Worm (Caenorhabditis elegans) whole organism, L3 larva: ENCODE data around the gene nas-7.
A peak's percentile ranks its signal among the peaks of the same experiment; 100 is the strongest.

Experiments
- ZK546.5 ChIP-seq: sonication (generic microtip); optimal IDR thresholded peaks from 2 replicates; lab custom pipeline; 2017; ENCODE audit warnings: missing biosample characterization, missing genetic modification characterization
- ama-1 ChIP-seq: fragments of 150-350 bp; optimal IDR thresholded peaks from 2 replicates; lab custom pipeline; 2018
- ceh-28 ChIP-seq: fragments of 150-350 bp; optimal IDR thresholded peaks from 2 replicates; lab custom pipeline; 2014; ENCODE audit warnings: missing biosample characterization, missing genetic modification reagents, missing genetic modification characterization
- ceh-82 ChIP-seq: fragments of 150-350 bp; optimal IDR thresholded peaks from 2 replicates; lab custom pipeline; 2014; ENCODE audit warnings: missing biosample characterization, missing genetic modification characterization
- daf-12 ChIP-seq: fragments of 150-350 bp; optimal IDR thresholded peaks from 2 replicates; lab custom pipeline; 2014; ENCODE audit warnings: missing biosample characterization, missing genetic modification reagents, missing genetic modification characterization
- egl-27 ChIP-seq: sonication (generic microtip); optimal IDR thresholded peaks from 4 replicates; lab custom pipeline; 2017; ENCODE audit warnings: missing biosample characterization, missing genetic modification reagents, missing genetic modification characterization
- egl-5 ChIP-seq: fragments of 150-350 bp; optimal IDR thresholded peaks from 2 replicates; lab custom pipeline; 2017; ENCODE audit warnings: missing biosample characterization, missing genetic modification reagents, missing genetic modification characterization, inconsistent platforms
- elt-1 ChIP-seq: fragments of 150-350 bp; optimal IDR thresholded peaks from 2 replicates; lab custom pipeline; 2014; ENCODE audit warnings: missing biosample characterization, missing genetic modification characterization
- elt-2 ChIP-seq: sonication (generic microtip); optimal IDR thresholded peaks from 2 replicates; lab custom pipeline; 2016; ENCODE audit warnings: missing genetic modification reagents, mild to moderate bottlenecking, missing genetic modification characterization, missing compliant biosample characterization
- elt-3 ChIP-seq, 3 experiments: fragments of 150-350 bp in 1 of 3; sonication (generic microtip) in 2 of 3; optimal IDR thresholded peaks; 2 replicates in 2 of 3; 4 replicates in 1 of 3; lab custom pipeline; 2014 to 2017; ENCODE audit warnings: missing biosample characterization in 3 of 3, missing genetic modification characterization in 3 of 3
- eor-1 ChIP-seq, 2 experiments: fragments of 150-350 bp; optimal IDR thresholded peaks; 2 replicates each; lab custom pipeline; 2014 to 2018; ENCODE audit warnings: missing biosample characterization in 2 of 2, missing genetic modification characterization in 2 of 2
- fkh-10 ChIP-seq: sonication (generic microtip); optimal IDR thresholded peaks from 2 replicates; lab custom pipeline; 2017; ENCODE audit warnings: missing biosample characterization, missing genetic modification reagents, missing genetic modification characterization
- hmg-11 ChIP-seq: sonication (generic microtip); optimal IDR thresholded peaks from 2 replicates; lab custom pipeline; 2016; ENCODE audit warnings: missing genetic modification characterization, missing compliant biosample characterization
- jun-1 ChIP-seq: fragments of 150-350 bp; optimal IDR thresholded peaks from 2 replicates; lab custom pipeline; 2014; ENCODE audit warnings: missing biosample characterization, missing genetic modification reagents, missing genetic modification characterization
- lin-15B ChIP-seq: fragments of 150-350 bp; optimal IDR thresholded peaks from 2 replicates; lab custom pipeline; 2014; ENCODE audit warnings: missing biosample characterization, missing genetic modification characterization
- lsy-12 ChIP-seq: sonication (generic microtip); optimal IDR thresholded peaks from 2 replicates; lab custom pipeline; 2016; ENCODE audit warnings: mild to moderate bottlenecking, missing genetic modification characterization, missing compliant biosample characterization
- mml-1 ChIP-seq: fragments of 150-350 bp; sonication (generic microtip); optimal IDR thresholded peaks from 3 replicates; lab custom pipeline; 2014; ENCODE audit warnings: missing biosample characterization, missing genetic modification characterization
- nfya-1 ChIP-seq: sonication (generic microtip); optimal IDR thresholded peaks from 2 replicates; lab custom pipeline; 2017; ENCODE audit warnings: missing genetic modification characterization, mild to moderate bottlenecking, missing compliant biosample characterization, antibody characterized with exemption, moderate library complexity; ENCODE audit not compliant: insufficient read depth
- nhr-23 ChIP-seq: fragments of 150-350 bp; optimal IDR thresholded peaks from 2 replicates; lab custom pipeline; 2014; ENCODE audit warnings: missing biosample characterization, missing genetic modification reagents, missing genetic modification characterization
- nhr-25 ChIP-seq: sonication (generic microtip); optimal IDR thresholded peaks from 2 replicates; lab custom pipeline; 2017; ENCODE audit warnings: missing biosample characterization, missing genetic modification characterization
- nhr-28 ChIP-seq: fragments of 150-350 bp; optimal IDR thresholded peaks from 2 replicates; lab custom pipeline; 2014; ENCODE audit warnings: missing biosample characterization, missing genetic modification characterization
- nhr-43 ChIP-seq: sonication (generic microtip); optimal IDR thresholded peaks from 2 replicates; lab custom pipeline; 2016; ENCODE audit warnings: mild to moderate bottlenecking, missing genetic modification characterization, missing compliant biosample characterization; ENCODE audit not compliant: poor library complexity, severe bottlenecking
- nhr-67 ChIP-seq: fragments of 150-350 bp; optimal IDR thresholded peaks from 2 replicates; lab custom pipeline; 2014; ENCODE audit warnings: missing biosample characterization, missing genetic modification characterization
- nhr-77 ChIP-seq: fragments of 150-350 bp; optimal IDR thresholded peaks from 2 replicates; lab custom pipeline; 2014; ENCODE audit warnings: missing biosample characterization, missing genetic modification characterization
- skn-1 ChIP-seq: fragments of 150-350 bp; optimal IDR thresholded peaks from 2 replicates; lab custom pipeline; 2014; ENCODE audit warnings: missing biosample characterization, missing genetic modification characterization
- tbx-2 ChIP-seq: sonication (generic microtip); optimal IDR thresholded peaks from 2 replicates; lab custom pipeline; 2016; ENCODE audit warnings: mild to moderate bottlenecking, missing genetic modification characterization, missing compliant biosample characterization
- ztf-11 ChIP-seq: fragments of 150-350 bp; optimal IDR thresholded peaks from 2 replicates; lab custom pipeline; 2014; ENCODE audit warnings: missing biosample characterization, missing genetic modification characterization

Gene nas-7

DNA sequence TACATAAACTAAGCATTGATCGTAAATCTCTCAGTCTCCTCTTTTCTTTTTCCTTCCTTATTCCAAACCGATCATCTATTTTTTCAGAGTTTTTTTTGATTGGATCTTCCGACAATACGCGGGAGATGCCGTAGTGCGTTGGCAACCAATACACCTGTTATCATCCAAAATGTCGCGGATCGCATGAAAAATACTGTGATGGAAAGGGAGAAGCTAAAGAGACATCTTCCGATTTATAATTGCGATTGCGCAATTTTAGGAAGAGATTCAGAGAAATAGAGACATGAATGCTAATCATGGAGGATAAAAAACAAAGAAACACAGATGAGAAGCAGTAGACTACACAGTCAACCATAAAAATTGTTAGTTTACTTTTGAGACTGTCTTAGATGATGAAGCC is 3.9 kb upstream of the nas-7 start:
- TF ChIP-seq nhr-25 (tag; lab: Kevin White, UChicago): no peak
- no peak for TF ChIP-seq ceh-82 (tag; lab: Kevin White, UChicago)
- TF ChIP-seq mml-1 (tag; lab: Kevin White, UChicago): no peak
- TF ChIP-seq jun-1 (tag; lab: Kevin White, UChicago): no peak
- no peak for TF ChIP-seq skn-1
- TF ChIP-seq ceh-28: no peak

DNA sequence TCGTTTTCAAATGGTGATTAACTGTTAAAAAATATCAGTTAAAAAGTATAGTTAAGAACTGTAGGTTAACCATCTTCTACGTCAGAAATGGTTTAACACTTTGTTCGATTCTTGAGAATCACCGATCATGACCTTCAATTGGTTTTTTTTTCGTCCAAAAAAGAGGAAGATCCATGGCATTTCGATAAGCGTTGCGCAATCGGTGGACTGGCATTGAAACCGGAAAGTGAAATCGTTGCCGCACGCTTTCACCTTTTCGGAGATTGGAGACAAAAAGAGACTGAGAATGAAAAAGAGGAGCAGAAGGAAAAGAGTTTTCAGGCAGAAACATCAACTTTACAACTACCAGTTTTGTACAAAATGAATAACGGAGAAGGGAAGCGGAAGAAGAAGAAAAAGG is 2.7 kb upstream of the nas-7 start:
- TF ChIP-seq fkh-10 (no peak), nhr-25 (tag; lab: Kevin White, UChicago) (peak; percentile 94), elt-3 (tag; optimal IDR thresholded peaks at IDR 0.05; lab: Kevin White, UChicago) (peak in 2 of 3 experiments; percentile 81 to 91), nhr-23 (tag; lab: Kevin White, UChicago) (peak; percentile 45), lsy-12 (tag; lab: Kevin White, UChicago) (no peak)

DNA sequence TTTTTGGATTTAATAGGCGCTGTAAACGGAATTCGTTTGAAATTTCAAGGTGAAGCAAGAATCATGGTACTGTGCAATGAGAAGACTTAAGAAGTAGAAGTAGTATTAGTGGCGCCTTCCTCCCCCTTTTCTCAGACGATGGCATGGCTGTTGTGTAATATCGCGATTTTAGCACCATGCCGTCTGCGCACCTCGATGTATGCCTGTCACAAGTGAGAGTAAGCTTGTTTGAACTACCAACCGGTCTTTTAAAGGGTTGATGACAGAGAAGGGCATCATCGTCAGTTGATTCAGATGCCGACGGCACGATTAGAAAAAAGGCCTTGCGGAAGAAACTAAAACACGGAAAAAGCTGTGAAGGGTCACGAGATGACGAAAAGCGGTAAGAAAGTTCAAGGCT is 1.5 kb upstream of the nas-7 start:
- TF ChIP-seq nhr-25 (tag; lab: Kevin White, UChicago) (peak; percentile 99), daf-12 (no peak), elt-1 (tag; lab: Kevin White, UChicago) (peak; percentile 56), lsy-12 (tag; lab: Kevin White, UChicago) (no peak), ztf-11 (tag; lab: Kevin White, UChicago) (no peak), egl-5 (tag; lab: Kevin White, UChicago) (no peak), nfya-1 (tag; lab: Kevin White, UChicago) (peak; percentile 35), nhr-43 (tag; lab: Kevin White, UChicago) (peak; percentile 19)

DNA sequence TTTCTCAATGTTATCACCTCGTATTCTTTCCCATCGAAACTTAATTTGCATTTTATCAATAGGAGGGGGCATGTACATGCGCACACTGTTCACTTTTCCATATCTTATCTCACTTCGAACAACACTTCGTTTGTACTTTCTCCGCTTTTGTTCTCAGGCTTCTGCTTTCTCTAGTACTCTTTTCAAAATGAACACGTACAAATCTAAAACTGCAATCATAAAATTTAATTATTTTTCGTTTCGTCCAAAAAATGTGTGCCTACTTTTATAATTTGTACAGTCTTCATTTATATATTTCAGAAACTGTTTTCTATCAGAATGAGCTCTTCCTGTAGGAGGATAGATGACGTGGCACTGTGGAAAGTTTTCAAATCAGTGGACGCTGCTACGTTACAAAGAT is 3.8 kb downstream of the nas-7 start, which contains the start of gene C07D10.1:
C07D10.1 (plus strand) TSS at position 301 of the 400 bp plus-strand sequence.
- no peak for TF ChIP-seq hmg-11 (tag; lab: Kevin White, UChicago)
- no peak for TF ChIP-seq nhr-23 (tag; lab: Kevin White, UChicago)
- TF ChIP-seq, all 47 proteins: peak for 0

DNA sequence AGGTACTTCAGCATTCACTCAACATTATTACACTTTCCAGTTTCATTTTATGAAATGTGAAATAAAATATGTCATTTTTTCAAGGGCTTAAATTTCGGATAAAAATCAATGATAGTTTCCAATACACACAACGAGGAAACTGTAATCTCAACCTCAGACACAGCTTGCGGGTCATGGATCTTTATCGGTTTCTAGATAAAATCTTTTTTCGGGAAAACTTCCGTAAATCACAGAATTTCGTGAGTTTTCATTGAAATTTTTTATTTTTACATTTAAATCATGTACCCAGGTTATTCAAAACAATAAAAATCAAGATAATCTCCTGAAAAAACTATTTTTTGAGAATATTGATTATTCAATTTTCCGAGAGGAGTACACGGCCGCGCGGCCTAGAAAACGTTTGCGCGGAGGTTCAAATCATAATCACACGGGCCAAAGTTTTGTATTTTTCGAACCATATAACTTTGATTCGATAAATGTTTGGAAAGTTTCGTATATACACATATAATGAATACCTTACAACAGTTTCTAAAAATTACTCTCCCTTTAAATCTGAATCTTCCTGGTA is 5.2 kb downstream of the nas-7 start:
- TF ChIP-seq ztf-11 (tag; lab: Kevin White, UChicago) (no peak), mml-1 (tag; lab: Kevin White, UChicago) (no peak), elt-2 (tag; lab: Kevin White, UChicago) (no peak), daf-12 (no peak), nhr-77 (no peak), nhr-67 (no peak), nfya-1 (tag; lab: Kevin White, UChicago) (no peak), ZK546.5 (tag; lab: Kevin White, UChicago) (no peak), tbx-2 (tag; lab: Kevin White, UChicago) (no peak), lsy-12 (tag; lab: Kevin White, UChicago) (peak; percentile 13), skn-1 (no peak), ceh-28 (peak; percentile 11), nhr-28 (tag; lab: Kevin White, UChicago) (no peak), egl-27 (no peak), ama-1 (lab: Kevin White, UChicago) (peak; percentile 72), elt-1 (tag; lab: Kevin White, UChicago) (peak; percentile 31), eor-1 (tag; optimal IDR thresholded peaks at IDR 0.05; lab: Kevin White, UChicago) (no peak), nhr-23 (tag; lab: Kevin White, UChicago) (peak; percentile 39)

DNA sequence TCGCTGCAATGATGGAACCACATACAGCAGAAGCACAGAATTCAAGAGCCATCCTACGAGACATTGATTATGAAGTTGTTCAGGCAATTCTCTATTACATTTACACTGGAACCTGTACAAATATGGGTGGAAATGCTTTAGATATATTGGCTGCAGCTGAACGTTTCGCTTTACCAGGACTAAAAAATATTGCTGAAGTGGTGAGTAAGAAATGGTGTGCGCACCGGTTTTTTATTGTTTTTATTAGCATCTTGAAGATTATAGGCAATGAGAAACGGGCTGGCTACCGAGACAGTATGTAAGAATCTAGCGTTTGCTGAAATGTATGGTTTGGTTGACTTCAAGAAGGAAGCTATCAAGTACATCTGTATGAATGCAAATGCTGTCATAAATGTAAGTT is 6.4 kb downstream of the nas-7 start:
- no peak for TF ChIP-seq nhr-28 (tag; lab: Kevin White, UChicago)
- no peak for TF ChIP-seq egl-27
- no peak for TF ChIP-seq lin-15B (tag; lab: Kevin White, UChicago)
- TF ChIP-seq ceh-82 (tag; lab: Kevin White, UChicago): no peak
- TF ChIP-seq nhr-77: no peak
- no peak for TF ChIP-seq nhr-43 (tag; lab: Kevin White, UChicago)

DNA sequence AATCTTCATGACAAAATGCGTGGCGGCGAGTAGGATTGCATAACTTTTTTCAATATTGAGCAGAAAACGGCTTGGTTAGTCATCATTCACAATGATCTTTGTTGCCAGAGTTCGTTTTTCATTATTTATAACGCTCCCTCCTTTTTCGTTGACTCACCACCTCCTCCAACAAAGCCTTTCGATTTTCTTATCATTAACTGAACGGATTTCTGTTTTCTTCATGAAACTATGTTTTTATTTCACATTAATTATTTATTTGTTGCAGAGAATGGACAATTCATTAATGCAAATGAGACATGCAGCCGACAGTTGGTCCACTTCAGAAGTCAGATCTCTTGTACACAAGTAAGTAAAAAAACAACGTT is 7.9 kb downstream of the nas-7 start, which contains the start of gene bath-44:
bath-44 (plus strand) TSS at position 266 of the 365 bp plus-strand sequence.
- peak; percentile 42 for TF ChIP-seq ama-1 (lab: Kevin White, UChicago)
- no peak for TF ChIP-seq lin-15B (tag; lab: Kevin White, UChicago)
- no peak for TF ChIP-seq tbx-2 (tag; lab: Kevin White, UChicago)
